Fruit fly (Drosophila melanogaster) whole organism, embryonic: ENCODE data around the gene Srg3.

Experiments
- ATbp ChIP-seq: fragments of 200-800 bp; sonication (Bioruptor generic); optimal IDR thresholded peaks from 2 replicates; lab custom pipeline; 2017; ENCODE audit warnings: missing biosample characterization, mild to moderate bottlenecking, missing genetic modification characterization, missing genetic modification reagents
- BEAF-32 ChIP-seq: fragments of 200-800 bp; sonication (Bioruptor generic); optimal IDR thresholded peaks from 3 replicates; lab custom pipeline; 2017; ENCODE audit warnings: missing biosample characterization, missing genetic modification characterization, mild to moderate bottlenecking, moderate library complexity, missing genetic modification reagents
- Blimp-1 ChIP-seq: fragments of 200-800 bp; sonication (Bioruptor generic); optimal IDR thresholded peaks from 3 replicates; lab custom pipeline; 2018; ENCODE audit warnings: missing biosample characterization, missing genetic modification characterization, mild to moderate bottlenecking, moderate library complexity, missing genetic modification reagents
- CG11696 ChIP-seq: fragments of 200-800 bp; sonication (Bioruptor generic); IDR thresholded peaks from 2 replicates; pipeline ENCODE4 v1.3.6; 2022; ENCODE audit warnings: missing biosample characterization, missing genetic modification characterization
- CG12104 ChIP-seq: fragments of 200-800 bp; sonication (Bioruptor generic); optimal IDR thresholded peaks from 3 replicates; lab custom pipeline; 2016; ENCODE audit warnings: missing biosample characterization, missing genetic modification characterization
- CG12391 ChIP-seq: fragments of 200-800 bp; sonication (Bioruptor generic); optimal IDR thresholded peaks from 3 replicates; lab custom pipeline; 2018; ENCODE audit warnings: missing biosample characterization, mild to moderate bottlenecking, missing genetic modification characterization, moderate library complexity
- CG12659 ChIP-seq: fragments of 200-800 bp; sonication (Bioruptor generic); optimal IDR thresholded peaks from 3 replicates; lab custom pipeline; 2017; ENCODE audit warnings: mild to moderate bottlenecking, missing biosample characterization, missing genetic modification reagents, missing genetic modification characterization
- CG12769 ChIP-seq: fragments of 200-800 bp; sonication (Bioruptor generic); optimal IDR thresholded peaks from 2 replicates; lab custom pipeline; 2019; ENCODE audit warnings: missing biosample characterization, mild to moderate bottlenecking, missing genetic modification characterization, moderate library complexity
- CG13287 ChIP-seq: fragments of 200-800 bp; sonication (Bioruptor generic); IDR thresholded peaks from 2 replicates; pipeline ENCODE4 v1.3.6; 2022; ENCODE audit warnings: missing biosample characterization, missing genetic modification characterization; ENCODE audit not compliant: partially characterized antibody
- CG14014 ChIP-seq: fragments of 200-800 bp; sonication (Bioruptor generic); IDR thresholded peaks from 2 replicates; pipeline ENCODE4 v1.3.6; 2022; ENCODE audit warnings: missing biosample characterization, missing genetic modification characterization
- CG14965 ChIP-seq: fragments of 200-800 bp; sonication (Bioruptor generic); optimal IDR thresholded peaks from 2 replicates; lab custom pipeline; 2016; ENCODE audit warnings: missing biosample characterization, missing genetic modification characterization, borderline replicate concordance
- CG15601 ChIP-seq: fragments of 200-800 bp; sonication (Bioruptor generic); optimal IDR thresholded peaks from 3 replicates; lab custom pipeline; 2019; ENCODE audit warnings: missing biosample characterization, mild to moderate bottlenecking, missing genetic modification characterization, moderate library complexity
- CG1603 ChIP-seq: fragments of 200-800 bp; sonication (Bioruptor generic); optimal IDR thresholded peaks from 2 replicates; lab custom pipeline; 2019; ENCODE audit warnings: missing biosample characterization, mild to moderate bottlenecking, missing genetic modification characterization, moderate library complexity
- CG2116 ChIP-seq: fragments of 200-800 bp; sonication (Bioruptor generic); optimal IDR thresholded peaks from 3 replicates; lab custom pipeline; 2018; ENCODE audit warnings: missing biosample characterization, mild to moderate bottlenecking, missing genetic modification characterization
- CG32767 ChIP-seq: fragments of 200-800 bp; sonication (Bioruptor generic); IDR thresholded peaks from 2 replicates; pipeline ENCODE4 v1.3.6; 2022; ENCODE audit warnings: missing biosample characterization, missing genetic modification characterization
- CG32772 ChIP-seq: fragments of 200-800 bp; sonication (Bioruptor generic); IDR thresholded peaks from 2 replicates; pipeline ENCODE4 v1.3.6; 2022; ENCODE audit warnings: missing biosample characterization, missing genetic modification characterization
- CG33213 ChIP-seq: fragments of 200-800 bp; sonication (Bioruptor generic); optimal IDR thresholded peaks from 3 replicates; lab custom pipeline; 2016; ENCODE audit warnings: missing biosample characterization, missing genetic modification characterization
- CG3407 ChIP-seq: fragments of 200-800 bp; sonication (Bioruptor generic); optimal IDR thresholded peaks from 2 replicates; lab custom pipeline; 2018; ENCODE audit warnings: missing biosample characterization, mild to moderate bottlenecking, missing genetic modification characterization
- CG34376 ChIP-seq: fragments of 200-800 bp; sonication (Bioruptor generic); optimal IDR thresholded peaks from 2 replicates; lab custom pipeline; 2018; ENCODE audit warnings: missing biosample characterization, mild to moderate bottlenecking, missing genetic modification characterization
- CG4328 ChIP-seq: fragments of 200-800 bp; sonication (Bioruptor generic); optimal IDR thresholded peaks from 3 replicates; lab custom pipeline; 2017; ENCODE audit warnings: missing biosample characterization, missing genetic modification reagents, missing genetic modification characterization
- CG4730 ChIP-seq: fragments of 200-800 bp; sonication (Bioruptor generic); IDR thresholded peaks from 2 replicates; pipeline ENCODE4 v1.3.6; 2022; ENCODE audit warnings: missing biosample characterization, missing genetic modification characterization
- CG6683 ChIP-seq: fragments of 200-800 bp; sonication (Bioruptor generic); optimal IDR thresholded peaks from 2 replicates; lab custom pipeline; 2017; ENCODE audit warnings: missing biosample characterization, mild to moderate bottlenecking, missing genetic modification characterization, missing genetic modification reagents
- CG7372 ChIP-seq: fragments of 200-800 bp; sonication (Bioruptor generic); IDR thresholded peaks from 2 replicates; pipeline ENCODE4 v1.3.6; 2022; ENCODE audit warnings: missing biosample characterization, missing genetic modification characterization
- CG9215 ChIP-seq: fragments of 200-800 bp; sonication (Bioruptor generic); IDR thresholded peaks from 2 replicates; pipeline ENCODE4 v1.3.6; 2022; ENCODE audit warnings: missing biosample characterization, missing genetic modification characterization
- CG9609 ChIP-seq: fragments of 200-800 bp; sonication (Bioruptor generic); optimal IDR thresholded peaks from 3 replicates; lab custom pipeline; 2016; ENCODE audit warnings: missing biosample characterization, missing genetic modification characterization
- CTCF ChIP-seq: fragments of 200-800 bp; sonication (Bioruptor generic); optimal IDR thresholded peaks from 2 replicates; lab custom pipeline; 2017; ENCODE audit warnings: missing biosample characterization, mild to moderate bottlenecking, missing genetic modification characterization, moderate library complexity
- Dek ChIP-seq: fragments of 200-800 bp; sonication (Bioruptor generic); optimal IDR thresholded peaks from 3 replicates; lab custom pipeline; 2019; ENCODE audit warnings: missing biosample characterization, mild to moderate bottlenecking, missing genetic modification characterization, moderate library complexity
- Gsc ChIP-seq: fragments of 200-800 bp; sonication (Bioruptor generic); IDR thresholded peaks from 2 replicates; pipeline ENCODE4 v1.3.6; 2022; ENCODE audit warnings: missing biosample characterization, missing genetic modification characterization
- Gug ChIP-seq: fragments of 200-800 bp; sonication (Bioruptor generic); IDR thresholded peaks from 4 replicates; pipeline ENCODE4 v1.3.6; 2022; ENCODE audit warnings: missing biosample characterization, missing genetic modification characterization
- HLHmδ ChIP-seq: fragments of 200-800 bp; sonication (Bioruptor generic); optimal IDR thresholded peaks from 2 replicates; lab custom pipeline; 2018; ENCODE audit warnings: missing biosample characterization, mild to moderate bottlenecking, missing genetic modification characterization, moderate library complexity
- MBD-R2 ChIP-seq: fragments of 200-800 bp; sonication (Bioruptor generic); IDR thresholded peaks from 2 replicates; pipeline ENCODE4 v1.3.6; 2022; ENCODE audit warnings: missing biosample characterization, missing genetic modification characterization
- Nf-YA ChIP-seq: fragments of 200-800 bp; sonication (Bioruptor generic); IDR thresholded peaks from 2 replicates; pipeline ENCODE4 v1.3.6; 2022; ENCODE audit warnings: missing biosample characterization, missing genetic modification characterization
- Optix ChIP-seq: fragments of 200-800 bp; sonication (Bioruptor generic); IDR thresholded peaks from 3 replicates; pipeline ENCODE4 v1.3.6; 2022; ENCODE audit warnings: missing biosample characterization, missing genetic modification characterization
- Ravus ChIP-seq: fragments of 200-800 bp; sonication (Bioruptor generic); IDR thresholded peaks from 2 replicates; pipeline ENCODE4 v1.3.6; 2022; ENCODE audit warnings: missing biosample characterization, missing genetic modification characterization
- Sin3A ChIP-seq: fragments of >200 bp; optimal IDR thresholded peaks from 2 replicates; lab custom pipeline; 2018
- TFAM ChIP-seq: fragments of 200-800 bp; sonication (Bioruptor generic); optimal IDR thresholded peaks from 2 replicates; lab custom pipeline; 2017; ENCODE audit warnings: missing biosample characterization, missing genetic modification characterization, inconsistent platforms
- Xrp1 ChIP-seq: fragments of 200-800 bp; sonication (Bioruptor generic); IDR thresholded peaks from 2 replicates; pipeline ENCODE4 v1.3.6; 2022; ENCODE audit warnings: missing biosample characterization, missing genetic modification characterization
- YL-1 ChIP-seq: fragments of 200-800 bp; sonication (Bioruptor generic); optimal IDR thresholded peaks from 3 replicates; lab custom pipeline; 2017; ENCODE audit warnings: missing biosample characterization, mild to moderate bottlenecking, missing genetic modification characterization
- br ChIP-seq: fragments of >200 bp; optimal IDR thresholded peaks from 2 replicates; lab custom pipeline; 2017
- chinmo ChIP-seq: fragments of 200-800 bp; sonication (Bioruptor generic); IDR thresholded peaks from 4 replicates; pipeline ENCODE4 v1.3.6; 2022; ENCODE audit warnings: missing biosample characterization, missing genetic modification characterization; ENCODE audit not compliant: partially characterized antibody
- gsb ChIP-seq: fragments of 200-800 bp; sonication (Bioruptor generic); IDR thresholded peaks from 2 replicates; pipeline ENCODE4 v1.3.6; 2022; ENCODE audit warnings: missing biosample characterization, missing genetic modification characterization
- klu ChIP-seq: fragments of 200-800 bp; sonication (Bioruptor generic); IDR thresholded peaks from 2 replicates; pipeline ENCODE4 v1.3.6; 2022; ENCODE audit warnings: missing biosample characterization, missing genetic modification characterization
- lbe ChIP-seq: fragments of 200-800 bp; sonication (Bioruptor generic); optimal IDR thresholded peaks from 2 replicates; lab custom pipeline; 2016; ENCODE audit warnings: missing biosample characterization, mild to moderate bottlenecking, missing genetic modification characterization
- odd ChIP-seq: fragments of 200-800 bp; sonication (Bioruptor generic); optimal IDR thresholded peaks from 2 replicates; lab custom pipeline; 2017; ENCODE audit warnings: missing biosample characterization, mild to moderate bottlenecking, missing genetic modification characterization
- repo ChIP-seq: fragments of 200-800 bp; sonication (Bioruptor generic); optimal IDR thresholded peaks from 2 replicates; lab custom pipeline; 2016; ENCODE audit warnings: missing biosample characterization, missing genetic modification characterization
- ro ChIP-seq: fragments of 200-800 bp; sonication (Bioruptor generic); IDR thresholded peaks from 2 replicates; pipeline ENCODE4 v1.3.6; 2022; ENCODE audit warnings: missing biosample characterization, missing genetic modification characterization
- schlank ChIP-seq: fragments of 200-800 bp; sonication (Bioruptor generic); optimal IDR thresholded peaks from 2 replicates; lab custom pipeline; 2018; ENCODE audit warnings: missing biosample characterization, mild to moderate bottlenecking, missing genetic modification characterization
- slbo ChIP-seq: fragments of 200-800 bp; sonication (Bioruptor generic); IDR thresholded peaks from 2 replicates; pipeline ENCODE4 v1.3.6; 2022; ENCODE audit warnings: missing biosample characterization, missing genetic modification characterization
- stwl ChIP-seq: fragments of 200-800 bp; sonication (Bioruptor generic); optimal IDR thresholded peaks from 3 replicates; lab custom pipeline; 2018; ENCODE audit warnings: missing biosample characterization, mild to moderate bottlenecking, missing genetic modification characterization, moderate library complexity

The Srg3 gene

DNA sequence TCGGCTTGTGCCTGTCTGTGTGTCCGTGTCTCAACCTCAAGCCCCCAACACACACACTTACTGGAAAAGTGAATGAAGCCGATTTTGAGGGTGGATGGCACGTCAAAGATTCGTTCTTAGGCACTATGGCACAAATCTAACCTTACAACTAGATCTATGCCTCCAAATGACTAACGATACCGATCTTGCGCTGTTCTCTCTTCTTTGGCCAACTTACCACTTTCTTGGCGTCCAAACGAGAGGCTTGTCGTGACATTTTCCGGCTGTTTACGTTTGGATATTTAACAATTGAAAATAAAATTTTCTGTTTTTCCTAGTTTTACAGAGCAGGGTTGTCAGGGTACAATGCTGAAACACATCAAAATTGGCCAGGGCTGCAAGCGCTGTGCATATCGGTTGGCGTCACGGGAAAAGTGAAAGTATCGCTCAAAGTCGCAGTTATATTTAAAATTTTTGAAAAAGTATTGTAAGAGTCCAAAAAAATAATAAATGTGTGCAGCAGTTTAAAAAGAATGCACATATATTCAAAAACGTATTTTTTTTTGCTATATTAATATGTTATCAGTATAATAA, 1.0 kb upstream of the Srg3 start, which contains the start of the genes Bet3 and Nf-YA (continued):
- 0 out of 4 replicates have a peak, but pooled peaks have one; percentile 46 for TF ChIP-seq chinmo (GFP tag; lab: Robert Waterston, UW)
- peak; percentile 60; the same call in 1 of the 2 replicates for TF ChIP-seq CG7372
- TF ChIP-seq CG1603 = peak; percentile 79
- peak; percentile 37; the same call in 1 of the 2 replicates for TF ChIP-seq Xrp1
- TF ChIP-seq CG13287 (GFP tag; lab: Robert Waterston, UW) = peak; percentile 88
- TF ChIP-seq Gsc (GFP tag; lab: Robert Waterston, UW) = no peak
- TF ChIP-seq CG12104 (GFP tag; lab: Kevin White, UChicago) = peak; percentile 30
- TF ChIP-seq CG9609 (GFP tag; lab: Kevin White, UChicago) = peak; percentile 55
- TF ChIP-seq CG11696 (GFP tag; lab: Robert Waterston, UW) = peak; percentile 40; the same call in 1 of the 2 replicates
- no peak for TF ChIP-seq CTCF
- peak; percentile 11; the same call in 1 of the 3 replicates for TF ChIP-seq Optix (GFP tag; lab: Robert Waterston, UW)
- TF ChIP-seq, all 482 proteins: peak for 259

- TF ChIP-seq HLHmδ = no peak
- no peak for TF ChIP-seq CG3407 (GFP tag; lab: Kevin White, UChicago)
- TF ChIP-seq CG12769 (tag; lab: Kevin White, UChicago) = peak; percentile 21
- TF ChIP-seq repo = peak; percentile 25
- peak; percentile 72 for TF ChIP-seq klu
- peak; percentile 56 for TF ChIP-seq CG4328 (GFP tag; lab: Kevin White, UChicago)
- no peak for TF ChIP-seq CG14014 (GFP tag; lab: Robert Waterston, UW)
- TF ChIP-seq Ravus (GFP tag; lab: Robert Waterston, UW) = no peak
- TF ChIP-seq Blimp-1 = peak; percentile 26
- TF ChIP-seq CG6683 (GFP tag; lab: Kevin White, UChicago) = no peak
- peak; percentile 42 for TF ChIP-seq CG33213
- TF ChIP-seq MBD-R2 = peak; percentile 53; the same call in 1 of the 2 replicates
- TF ChIP-seq TFAM (GFP tag; lab: Kevin White, UChicago) = no peak
- TF ChIP-seq CG32772 (GFP tag; lab: Robert Waterston, UW) = 0 out of 2 replicates have a peak, but pooled peaks have one; percentile 37
- 0 out of 2 replicates have a peak, but pooled peaks have one; percentile 31 for TF ChIP-seq slbo
- peak; percentile 29 for TF ChIP-seq lbe (GFP tag; lab: Kevin White, UChicago)
- no peak for TF ChIP-seq CG9215 (GFP tag; lab: Robert Waterston, UW)
- peak; percentile 39 for TF ChIP-seq Dek (tag; lab: Kevin White, UChicago)
- peak; percentile 18 for TF ChIP-seq odd (GFP tag; lab: Kevin White, UChicago)
- no peak for TF ChIP-seq schlank
- peak; percentile 25 for TF ChIP-seq Sin3A
- TF ChIP-seq CG4730 (GFP tag; lab: Robert Waterston, UW) = no peak
- peak; percentile 69 for TF ChIP-seq stwl (tag; lab: Kevin White, UChicago)
- TF ChIP-seq br = no peak
- peak; percentile 39 for TF ChIP-seq CG12391 (tag; lab: Kevin White, UChicago)
- peak; percentile 34 for TF ChIP-seq ATbp
- TF ChIP-seq CG15601 (tag; lab: Kevin White, UChicago) = peak; percentile 45
- no peak for TF ChIP-seq CG34376 (GFP tag; lab: Kevin White, UChicago)
- TF ChIP-seq YL-1 (GFP tag; lab: Kevin White, UChicago) = peak; percentile 66
- TF ChIP-seq CG32767 = peak; percentile 29; the same call in 1 of the 2 replicates
- peak; percentile 53 for TF ChIP-seq CG2116 (GFP tag; lab: Kevin White, UChicago)
- peak; percentile 53; the same call in 1 of the 2 replicates for TF ChIP-seq Nf-YA (GFP tag; lab: Robert Waterston, UW)
- peak; percentile 21 for TF ChIP-seq CG12104 (GFP tag; lab: Kevin White, UChicago)
- TF ChIP-seq CG14965 = no peak
- TF ChIP-seq ro = no peak
- 0 out of 2 replicates have a peak, but pooled peaks have one; percentile 28 for TF ChIP-seq gsb (GFP tag; lab: Robert Waterston, UW)
- peak; percentile 70 for TF ChIP-seq CG12659 (GFP tag; lab: Kevin White, UChicago)
- TF ChIP-seq BEAF-32 (GFP tag; lab: Kevin White, UChicago) = peak; percentile 47
- TF ChIP-seq Gug (GFP tag; lab: Robert Waterston, UW) = no peak
Observed at dm6 chr3L:9446731-9447238, 3.8 kb downstream of the Srg3 start, which contains the start of gene CG3529. Gene CG3529 (plus strand): TSS chr3L:9446864.
